Worm (Caenorhabditis elegans): ENCODE results near the gene gars-1.

Gene gars-1

DNA sequence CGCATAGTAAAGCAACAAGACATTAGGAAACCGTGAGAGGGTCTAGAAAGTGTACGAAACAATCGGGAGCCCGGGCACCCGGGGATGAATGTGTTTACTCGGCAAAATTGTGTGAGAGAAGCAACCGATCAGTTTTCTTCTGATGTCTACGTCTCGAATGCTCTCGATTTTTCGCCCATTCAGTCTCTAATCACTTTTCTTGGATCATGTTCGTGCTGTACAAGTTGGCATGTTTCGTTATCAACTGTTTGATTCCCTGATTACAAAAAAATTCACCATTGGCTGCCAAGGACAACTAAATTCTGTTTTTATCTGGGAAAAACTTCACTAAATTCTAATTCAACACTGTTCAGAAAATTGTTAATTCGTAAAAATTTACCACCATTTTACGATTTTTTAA is 17.2 kb upstream of the gars-1 start:
- TF ChIP-seq nhr-28 (tag; optimal IDR thresholded peaks at IDR 0.05) (peak; percentile 31), gei-8 (GFP tag; optimal IDR thresholded peaks at IDR 0.05) (no peak), zag-1 (tag; optimal IDR thresholded peaks at IDR 0.05) (no peak), daf-16 (GFP tag; optimal IDR thresholded peaks at IDR 0.05) (no peak), daf-16 (tag; optimal IDR thresholded peaks at IDR 0.05) (peak; percentile 51), Y75B8A.6 (GFP tag; IDR thresholded peaks at IDR 0.05) (no peak), dmd-8 (GFP tag; IDR thresholded peaks at IDR 0.05) (no peak), lin-39 (tag; optimal IDR thresholded peaks at IDR 0.05) (no peak), mes-2 (tag; optimal IDR thresholded peaks at IDR 0.05; ENCODE audit: poor library complexity, severe bottlenecking) (no peak), vab-7 (GFP tag; IDR thresholded peaks at IDR 0.05) (no peak), F37D6.2 (tag; optimal IDR thresholded peaks at IDR 0.05) (no peak), ZK546.5 (tag; optimal IDR thresholded peaks at IDR 0.05) (no peak), arid-1 (GFP tag; conservative IDR thresholded peaks at IDR 0.05) (no peak), unc-62 (GFP tag; optimal IDR thresholded peaks at IDR 0.05 in 1 of 2) (peak in 1 of 2 experiments; percentile 76), unc-62 (tag; optimal IDR thresholded peaks at IDR 0.05) (no peak), dmd-6 (GFP tag; IDR thresholded peaks at IDR 0.05) (peak; percentile 46), attf-4 (tag; optimal IDR thresholded peaks at IDR 0.05) (no peak), Y105C5A.15 (GFP tag; IDR thresholded peaks at IDR 0.05) (no peak), mxl-2 (GFP tag; conservative IDR thresholded peaks at IDR 0.05) (no peak), hlh-11 (tag; optimal IDR thresholded peaks at IDR 0.05) (peak; percentile 34), madf-5 (GFP tag; IDR thresholded peaks at IDR 0.05) (no peak), aha-1 (tag) (peak; percentile 22), cey-2 (tag; optimal IDR thresholded peaks at IDR 0.05; ENCODE audit: borderline replicate concordance, insufficient read depth) (no peak), daf-19 (GFP tag; conservative IDR thresholded peaks at IDR 0.05) (no peak), pqm-1 (tag; optimal IDR thresholded peaks at IDR 0.05) (peak; percentile 9), Y5F2A.4 (GFP tag; optimal IDR thresholded peaks at IDR 0.05) (no peak), dve-1 (tag; optimal IDR thresholded peaks at IDR 0.05; ENCODE audit: insufficient read depth) (peak; percentile 20)

DNA sequence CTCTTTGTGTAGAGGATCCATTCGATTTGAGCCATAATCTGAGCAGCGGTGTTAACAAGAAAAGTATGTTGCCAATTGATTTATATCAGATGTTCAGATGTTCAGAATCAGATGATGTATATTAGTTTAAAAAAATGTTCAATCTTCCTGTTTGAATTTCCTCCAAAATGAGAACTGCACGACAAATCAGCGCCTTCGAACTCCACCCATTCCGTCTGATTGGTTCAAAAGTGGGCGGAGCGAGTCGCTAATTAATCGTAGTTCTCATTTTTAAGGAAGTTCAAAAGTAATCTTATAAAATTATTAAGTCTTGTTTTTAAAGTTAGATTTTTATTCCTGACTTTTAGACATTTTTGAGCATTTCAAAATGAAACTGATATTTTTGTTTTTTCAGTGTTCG is 15.7 kb upstream of the gars-1 start:
- no peak for TF ChIP-seq unc-130 (GFP tag; optimal IDR thresholded peaks at IDR 0.05)
- TF ChIP-seq unc-62 (GFP tag; optimal IDR thresholded peaks at IDR 0.05 in 1 of 2) = peak in 1 of 2 experiments; percentile 73
- no peak for TF ChIP-seq unc-62 (tag; optimal IDR thresholded peaks at IDR 0.05)

DNA sequence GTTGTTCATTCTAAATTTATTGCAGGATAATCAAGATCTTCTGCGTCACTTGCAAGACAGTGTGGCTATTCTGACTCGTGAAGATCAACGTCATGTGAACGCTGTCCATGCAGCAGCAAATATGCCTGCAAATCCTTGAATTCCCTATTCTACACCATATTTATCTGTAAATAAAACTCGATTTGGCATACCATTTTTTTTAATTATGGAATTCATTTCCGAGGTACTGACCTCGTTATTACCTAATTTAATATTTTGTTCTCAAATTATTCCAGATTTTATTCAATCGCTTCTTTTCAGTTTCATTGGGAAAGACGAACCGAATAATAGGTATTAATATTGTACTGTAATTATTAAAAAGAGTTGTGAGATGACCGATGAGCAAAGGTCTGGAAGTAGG is 10.2 kb upstream of the gars-1 start, which contains the start of gene cid-1:
TSS of gene cid-1 (plus strand) at position 301 of the 400 bp plus-strand sequence.
- TF ChIP-seq nhr-237 (tag; optimal IDR thresholded peaks at IDR 0.05) (no peak), hlh-30 (tag; optimal IDR thresholded peaks at IDR 0.05; ENCODE audit: insufficient read depth) (no peak), duxl-1 (tag; optimal IDR thresholded peaks at IDR 0.05; ENCODE audit: poor library complexity) (no peak), aha-1 (tag) (peak; percentile 48), cey-2 (tag; optimal IDR thresholded peaks at IDR 0.05; ENCODE audit: borderline replicate concordance, insufficient read depth) (no peak)

DNA sequence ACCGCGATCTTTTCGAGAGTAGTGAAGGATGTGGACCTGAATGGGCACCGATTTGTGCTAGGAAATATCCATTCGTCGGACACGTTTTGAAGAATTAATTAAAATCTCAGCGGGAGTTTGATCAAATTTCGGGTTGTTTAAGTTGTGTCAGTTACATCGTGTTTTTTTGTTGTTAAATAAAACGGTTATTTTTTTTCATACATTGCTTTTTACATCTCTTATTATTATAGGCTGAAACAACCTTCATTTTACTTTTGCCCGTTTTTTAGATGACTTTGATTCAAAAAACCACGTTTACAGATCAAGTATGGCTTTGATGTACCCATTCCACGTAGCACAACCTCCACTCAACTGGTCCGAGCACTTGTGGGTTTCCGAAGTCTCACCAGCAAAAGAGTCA is 9.7 kb upstream of the gars-1 start, which contains the start of gene emb-1:
TSS of gene emb-1 (plus strand) at position 301 of the 400 bp plus-strand sequence.
- TF ChIP-seq D1046.2 (GFP tag; IDR thresholded peaks at IDR 0.05) = no peak

DNA sequence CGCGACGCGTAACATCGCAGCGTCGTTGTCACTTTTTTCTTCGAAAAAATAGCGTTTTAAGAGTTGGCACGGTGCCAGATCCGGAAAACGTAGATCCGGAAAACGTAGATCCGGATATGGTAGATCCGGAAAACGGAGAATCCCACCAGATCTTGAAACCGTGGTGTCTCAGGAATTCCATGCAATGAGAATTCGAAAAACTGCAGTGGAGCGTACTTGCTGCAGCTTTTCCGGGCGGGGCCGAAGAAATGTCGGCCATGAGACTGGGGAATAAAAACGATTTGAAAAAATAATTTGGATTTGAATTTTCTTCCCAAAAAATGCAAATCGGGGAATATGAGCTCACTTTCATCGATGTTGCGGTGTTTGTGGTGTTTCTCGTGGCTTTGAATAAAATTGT is 9.0 kb upstream of the gars-1 start, which contains the start of gene K10D2.5:
TSS of gene K10D2.5 (plus strand) at position 251 of the 400 bp plus-strand sequence.
- TF ChIP-seq lin-29 (GFP tag; IDR thresholded peaks at IDR 0.05) (peak; percentile 55; the same call in 1 of the 2 replicates), ceh-20 (GFP tag; IDR thresholded peaks at IDR 0.05) (peak; percentile 93), ctbp-1 (GFP tag; IDR thresholded peaks at IDR 0.05) (peak; percentile 73), lin-1 (GFP tag; IDR thresholded peaks at IDR 0.05) (peak; percentile 54), aly-2 (tag; optimal IDR thresholded peaks at IDR 0.05) (no peak), dmd-8 (GFP tag; IDR thresholded peaks at IDR 0.05) (no peak), F26F4.8 (GFP tag; conservative IDR thresholded peaks at IDR 0.05) (no peak), daf-12 (tag; optimal IDR thresholded peaks at IDR 0.05) (no peak), cey-2 (tag; optimal IDR thresholded peaks at IDR 0.05; ENCODE audit: borderline replicate concordance, insufficient read depth) (no peak), lin-13 (GFP tag; optimal IDR thresholded peaks at IDR 0.05) (peak; percentile 95), mes-2 (tag; optimal IDR thresholded peaks at IDR 0.05; ENCODE audit: poor library complexity, severe bottlenecking) (peak; percentile 100), madf-9 (GFP tag; conservative IDR thresholded peaks at IDR 0.05) (peak; percentile 96), Y5F2A.4 (GFP tag; optimal IDR thresholded peaks at IDR 0.05) (no peak), vab-7 (GFP tag; IDR thresholded peaks at IDR 0.05) (peak; percentile 91), daf-8 (GFP tag; IDR thresholded peaks at IDR 0.05) (no peak), Y105C5A.15 (GFP tag; IDR thresholded peaks at IDR 0.05) (peak; percentile 87; the same call in 1 of the 2 replicates), ztf-11 (tag; optimal IDR thresholded peaks at IDR 0.05) (no peak), nhr-41 (GFP tag; IDR thresholded peaks at IDR 0.05) (0 out of 2 replicates have a peak, but pooled peaks have one; percentile 12)

All from whole organism, L4 larva.